Fruit fly (Drosophila melanogaster): ENCODE measurements around the gene Elp4.
A peak's percentile ranks its signal among the peaks of the same experiment; 100 is the strongest.

Elp4 gene

DNA sequence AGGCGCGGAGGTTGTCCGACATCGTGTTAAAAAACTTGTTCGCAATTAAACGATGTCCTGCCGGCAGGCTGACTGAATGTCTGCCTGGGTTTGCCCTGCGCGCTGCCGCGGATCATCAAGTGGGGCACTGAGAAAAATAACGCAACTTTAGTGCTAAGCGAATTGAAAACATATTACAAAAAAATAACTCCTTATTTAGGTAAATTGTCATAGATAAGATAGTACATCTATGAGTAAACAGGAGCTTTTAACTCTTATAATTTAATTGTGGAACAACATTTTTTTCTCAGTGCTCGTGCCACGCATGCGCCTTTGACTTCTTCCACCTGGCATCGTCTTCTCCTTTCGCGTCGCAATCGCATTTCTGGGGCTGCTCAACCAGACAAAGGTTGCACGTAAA is 44.0 kb upstream of the Elp4 start (continued):
- TF ChIP-seq salr (GFP tag; optimal IDR thresholded peaks at IDR 0.05) (peak in 1 of 2 experiments; percentile 40), acj6 (GFP tag; optimal IDR thresholded peaks at IDR 0.05) (peak; percentile 64), dsx (GFP tag; optimal IDR thresholded peaks at IDR 0.05; ENCODE audit: poor library complexity, severe bottlenecking) (peak; percentile 79), topi (GFP tag; optimal IDR thresholded peaks at IDR 0.05) (peak; percentile 66), Sox102F (GFP tag; optimal IDR thresholded peaks at IDR 0.05) (peak; percentile 63), CG4318 (GFP tag; optimal IDR thresholded peaks at IDR 0.05) (no peak), CG11902 (GFP tag; optimal IDR thresholded peaks at IDR 0.05) (peak; percentile 57), Eip78C (GFP tag) (peak; percentile 88), esn (GFP tag; optimal IDR thresholded peaks at IDR 0.05) (peak; percentile 76), CG6792 (GFP tag; optimal IDR thresholded peaks at IDR 0.05) (peak; percentile 68), Ets96B (tag; optimal IDR thresholded peaks at IDR 0.05) (peak; percentile 82), svp (GFP tag) (peak; percentile 81), Sox15 (GFP tag; optimal IDR thresholded peaks at IDR 0.05) (peak; percentile 16), dac (GFP tag; optimal IDR thresholded peaks at IDR 0.05) (no peak), CG8119 (GFP tag; IDR thresholded peaks at IDR 0.05) (0 out of 3 replicates have a peak, but pooled peaks have one; percentile 28), CG31627 (GFP tag; optimal IDR thresholded peaks at IDR 0.05) (peak; percentile 48), CG8632 (GFP tag; optimal IDR thresholded peaks at IDR 0.05) (peak; percentile 65)

DNA sequence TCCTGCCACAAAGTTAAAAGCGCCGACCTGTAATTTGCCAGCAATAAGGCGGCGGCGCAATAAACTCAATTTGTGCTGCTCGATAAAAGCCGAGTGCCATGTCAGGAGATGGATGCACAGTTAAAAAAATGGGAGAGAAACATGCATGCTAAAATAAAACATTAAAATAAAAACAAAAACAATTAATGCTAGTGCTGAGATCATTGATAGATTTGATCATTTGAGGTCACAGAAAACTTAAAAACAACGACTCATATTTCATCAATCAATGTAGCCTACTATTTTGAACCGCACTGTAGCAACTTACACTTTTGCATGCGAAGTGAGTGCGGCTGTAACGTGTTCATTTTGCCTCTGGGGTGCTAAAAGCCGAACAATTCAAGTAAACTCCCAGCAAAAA is 40.8 kb upstream of the Elp4 start:
- TF ChIP-seq fd59A (GFP tag; optimal IDR thresholded peaks at IDR 0.05) (peak; percentile 33), svp (GFP tag) (peak; percentile 88), Blimp-1 (GFP tag; optimal IDR thresholded peaks at IDR 0.05) (no peak), CG1621 (tag; optimal IDR thresholded peaks at IDR 0.05) (peak; percentile 37), CG6163 (GFP tag; IDR thresholded peaks at IDR 0.05) (peak; percentile 81), CG7368 (GFP tag; optimal IDR thresholded peaks at IDR 0.05) (peak; percentile 59), CG3919 (GFP tag; optimal IDR thresholded peaks at IDR 0.05) (peak; percentile 79), CG11294 (GFP tag; IDR thresholded peaks at IDR 0.05) (no peak), CG6808 (GFP tag; optimal IDR thresholded peaks at IDR 0.05) (peak; percentile 49), achi (GFP tag; optimal IDR thresholded peaks at IDR 0.05) (peak; percentile 65), CG6276 (GFP tag; optimal IDR thresholded peaks at IDR 0.05) (no peak), OdsH (GFP tag; optimal IDR thresholded peaks at IDR 0.05) (peak; percentile 70), Hr39 (GFP tag; optimal IDR thresholded peaks at IDR 0.05) (peak; percentile 70), ss (GFP tag; optimal IDR thresholded peaks at IDR 0.05) (peak; percentile 45 to 56), esn (GFP tag; optimal IDR thresholded peaks at IDR 0.05) (peak; percentile 74), fkh (GFP tag; optimal IDR thresholded peaks at IDR 0.05) (no peak), Hr38 (GFP tag; optimal IDR thresholded peaks at IDR 0.05) (no peak), CG32006 (GFP tag; optimal IDR thresholded peaks at IDR 0.05) (peak; percentile 65), CG8319 (GFP tag; optimal IDR thresholded peaks at IDR 0.05) (peak; percentile 62), lz (GFP tag; optimal IDR thresholded peaks at IDR 0.05) (peak; percentile 52), Ets96B (tag; optimal IDR thresholded peaks at IDR 0.05) (peak; percentile 67), dsx (GFP tag; optimal IDR thresholded peaks at IDR 0.05; ENCODE audit: poor library complexity, severe bottlenecking) (peak; percentile 67), dac (GFP tag; optimal IDR thresholded peaks at IDR 0.05) (peak; percentile 9), CG4318 (GFP tag; optimal IDR thresholded peaks at IDR 0.05) (peak; percentile 21), Met (GFP tag; optimal IDR thresholded peaks at IDR 0.05) (peak; percentile 76), CG10669 (GFP tag; optimal IDR thresholded peaks at IDR 0.05) (peak; percentile 68), CG3032 (tag; optimal IDR thresholded peaks at IDR 0.05) (peak; percentile 51), Ets21C (GFP tag; optimal IDR thresholded peaks at IDR 0.05) (peak; percentile 16), CG11762 (GFP tag; optimal IDR thresholded peaks at IDR 0.05; ENCODE audit: insufficient read depth) (peak; percentile 71), CG8119 (GFP tag; IDR thresholded peaks at IDR 0.05) (peak; percentile 84), CG6854 (GFP tag; optimal IDR thresholded peaks at IDR 0.05) (no peak), vri (GFP tag; optimal IDR thresholded peaks at IDR 0.05) (peak; percentile 40), CG31627 (GFP tag; optimal IDR thresholded peaks at IDR 0.05) (peak; percentile 66), CG15336 (GFP tag; IDR thresholded peaks at IDR 0.05) (peak; percentile 72), Sox15 (GFP tag; optimal IDR thresholded peaks at IDR 0.05) (peak; percentile 46), cyc (GFP tag; optimal IDR thresholded peaks at IDR 0.05) (peak; percentile 64), CG16779 (tag; optimal IDR thresholded peaks at IDR 0.05) (peak; percentile 27), Hr4 (GFP tag; optimal IDR thresholded peaks at IDR 0.05) (peak; percentile 70), fd85E (GFP tag; optimal IDR thresholded peaks at IDR 0.05) (no peak), CG6792 (GFP tag; optimal IDR thresholded peaks at IDR 0.05) (peak; percentile 63), Smox (GFP tag; optimal IDR thresholded peaks at IDR 0.05) (peak; percentile 63), CG10631 (GFP tag; optimal IDR thresholded peaks at IDR 0.05) (peak; percentile 59)
